Fruit fly (Drosophila melanogaster): ENCODE data around the gene CG5167.

dm6 chr3R:12441008-12441606, 34.8 kb downstream of the CG5167 start:
- TF ChIP-seq CG7045 (GFP tag; optimal IDR thresholded peaks at IDR 0.05) (no peak), Crg-1 (GFP tag; optimal IDR thresholded peaks at IDR 0.05) (no peak), CG7101 (tag; optimal IDR thresholded peaks at IDR 0.05) (peak; percentile 45), Hr96 (GFP tag; optimal IDR thresholded peaks at IDR 0.05) (no peak), cnc (optimal IDR thresholded peaks at IDR 0.05) (no peak), CG1620 (GFP tag; optimal IDR thresholded peaks at IDR 0.05) (no peak), CG11617 (GFP tag; optimal IDR thresholded peaks at IDR 0.05) (no peak), CG14711 (tag; optimal IDR thresholded peaks at IDR 0.05) (no peak), cic (GFP tag; optimal IDR thresholded peaks at IDR 0.05) (peak; percentile 58), CG12768 (GFP tag; optimal IDR thresholded peaks at IDR 0.05) (peak; percentile 79)

All from whole organism, adult.